Fruit fly (Drosophila melanogaster): Measurements from ENCODE around the gene ninaA.

Gene ninaA

dm6 chr2L:866950-867744, 10.0 kb upstream of the ninaA start (continued):
- TF ChIP-seq CG14965 (GFP tag; optimal IDR thresholded peaks at IDR 0.05; ENCODE audit: borderline replicate concordance) (no peak), cad (GFP tag; optimal IDR thresholded peaks at IDR 0.05) (no peak), CG1647 (GFP tag; optimal IDR thresholded peaks at IDR 0.05) (peak; percentile 85), aop (GFP tag; IDR thresholded peaks at IDR 0.05) (peak; percentile 63; the same call in 1 of the 2 replicates), CG1233 (GFP tag; optimal IDR thresholded peaks at IDR 0.05) (peak; percentile 93), ken (GFP tag; IDR thresholded peaks at IDR 0.05) (peak; percentile 94), stwl (tag; optimal IDR thresholded peaks at IDR 0.05) (no peak), CG2116 (GFP tag; optimal IDR thresholded peaks at IDR 0.05) (peak; percentile 37), Atf6 (GFP tag; IDR thresholded peaks at IDR 0.05) (peak; percentile 92), hbn (GFP tag; IDR thresholded peaks at IDR 0.05; ENCODE audit: partially characterized antibody) (no peak), pb (GFP tag; optimal IDR thresholded peaks at IDR 0.05) (peak; percentile 54), CG32772 (GFP tag; IDR thresholded peaks at IDR 0.05) (peak; percentile 92), sc (optimal IDR thresholded peaks at IDR 0.05) (no peak), sc (GFP tag; optimal IDR thresholded peaks at IDR 0.05) (peak; percentile 75), Neu2 (GFP tag; optimal IDR thresholded peaks at IDR 0.05; ENCODE audit: borderline replicate concordance) (peak; percentile 14), lmd (GFP tag; IDR thresholded peaks at IDR 0.05) (peak; percentile 95), cg (GFP tag; optimal IDR thresholded peaks at IDR 0.05) (peak; percentile 90), Fer1 (GFP tag; optimal IDR thresholded peaks at IDR 0.05) (peak; percentile 92), Xrp1 (GFP tag; IDR thresholded peaks at IDR 0.05) (peak; percentile 95), CG17612 (GFP tag; IDR thresholded peaks at IDR 0.05) (peak; percentile 88), Dek (tag; optimal IDR thresholded peaks at IDR 0.05) (peak; percentile 93), cas (GFP tag; IDR thresholded peaks at IDR 0.05) (peak; percentile 85), CG6272 (GFP tag; IDR thresholded peaks at IDR 0.05) (peak; percentile 94), Fer3 (tag; optimal IDR thresholded peaks at IDR 0.05) (peak; percentile 95), sug (tag; optimal IDR thresholded peaks at IDR 0.05) (peak; percentile 89), CG12744 (GFP tag; optimal IDR thresholded peaks at IDR 0.05) (peak; percentile 85), CG6791 (GFP tag; IDR thresholded peaks at IDR 0.05; ENCODE audit: partially characterized antibody) (no peak), Stat92E (GFP tag; optimal IDR thresholded peaks at IDR 0.05) (peak in 1 of 3 experiments; percentile 66), CG17328 (GFP tag; IDR thresholded peaks at IDR 0.05) (peak; percentile 95), CG18262 (tag; optimal IDR thresholded peaks at IDR 0.05) (peak; percentile 88), Ravus (GFP tag; IDR thresholded peaks at IDR 0.05) (peak; percentile 89), CG15011 (GFP tag; optimal IDR thresholded peaks at IDR 0.05) (peak; percentile 81), Eip74EF (GFP tag; optimal IDR thresholded peaks at IDR 0.05) (peak in 1 of 2 experiments; percentile 87), Dref (GFP tag; IDR thresholded peaks at IDR 0.05) (no peak), CG13624 (GFP tag; optimal IDR thresholded peaks at IDR 0.05) (peak; percentile 93), sd (tag; optimal IDR thresholded peaks at IDR 0.05) (peak; percentile 99), nmo (GFP tag; optimal IDR thresholded peaks at IDR 0.05) (peak; percentile 91), CG9727 (GFP tag; optimal IDR thresholded peaks at IDR 0.05) (peak; percentile 91), NK7.1 (GFP tag; optimal IDR thresholded peaks at IDR 0.05) (peak; percentile 83), fd96Cb (tag; optimal IDR thresholded peaks at IDR 0.05) (peak; percentile 92), CG1603 (tag; optimal IDR thresholded peaks at IDR 0.05) (peak; percentile 94), CG6813 (GFP tag; optimal IDR thresholded peaks at IDR 0.05) (peak; percentile 91), CG4328 (GFP tag; optimal IDR thresholded peaks at IDR 0.05) (peak; percentile 80), CG14667 (GFP tag; IDR thresholded peaks at IDR 0.05) (peak; percentile 89), pros (GFP tag; optimal IDR thresholded peaks at IDR 0.05) (peak; percentile 80), CG2875 (GFP tag; optimal IDR thresholded peaks at IDR 0.05) (peak; percentile 77), CG2678 (tag; optimal IDR thresholded peaks at IDR 0.05) (peak; percentile 96), dm (GFP tag; optimal IDR thresholded peaks at IDR 0.05) (peak; percentile 75)

Data from whole organism, embryonic.